Worm (Caenorhabditis elegans) whole organism, L3 larva: ENCODE results near the gene str-39.

Experiments used
- ZK546.5 ChIP-seq: sonication (generic microtip); optimal IDR thresholded peaks from 2 replicates; lab custom pipeline; 2017; ENCODE audit warnings: missing biosample characterization, missing genetic modification characterization
- aly-2 ChIP-seq: fragments of 150-350 bp; optimal IDR thresholded peaks from 2 replicates; lab custom pipeline; 2014; ENCODE audit warnings: missing biosample characterization, missing genetic modification characterization
- ceh-16 ChIP-seq: sonication (generic microtip); optimal IDR thresholded peaks from 2 replicates; lab custom pipeline; 2017; ENCODE audit warnings: missing biosample characterization, missing genetic modification characterization
- ceh-28 ChIP-seq: fragments of 150-350 bp; optimal IDR thresholded peaks from 2 replicates; lab custom pipeline; 2014; ENCODE audit warnings: missing biosample characterization, missing genetic modification reagents, missing genetic modification characterization
- ceh-82 ChIP-seq: fragments of 150-350 bp; optimal IDR thresholded peaks from 2 replicates; lab custom pipeline; 2014; ENCODE audit warnings: missing biosample characterization, missing genetic modification characterization
- ceh-9 ChIP-seq: sonication (generic microtip); optimal IDR thresholded peaks from 2 replicates; lab custom pipeline; 2018; ENCODE audit warnings: missing biosample characterization, missing genetic modification characterization
- daf-12 ChIP-seq: fragments of 150-350 bp; optimal IDR thresholded peaks from 2 replicates; lab custom pipeline; 2014; ENCODE audit warnings: missing biosample characterization, missing genetic modification reagents, missing genetic modification characterization
- egl-5 ChIP-seq: fragments of 150-350 bp; optimal IDR thresholded peaks from 2 replicates; lab custom pipeline; 2017; ENCODE audit warnings: missing biosample characterization, missing genetic modification reagents, missing genetic modification characterization, inconsistent platforms
- elt-1 ChIP-seq: fragments of 150-350 bp; optimal IDR thresholded peaks from 2 replicates; lab custom pipeline; 2014; ENCODE audit warnings: missing biosample characterization, missing genetic modification characterization
- elt-2 ChIP-seq: sonication (generic microtip); optimal IDR thresholded peaks from 2 replicates; lab custom pipeline; 2016; ENCODE audit warnings: missing genetic modification reagents, mild to moderate bottlenecking, missing genetic modification characterization, missing compliant biosample characterization
- elt-3 ChIP-seq, 3 experiments: fragments of 150-350 bp in 1 of 3; sonication (generic microtip) in 2 of 3; optimal IDR thresholded peaks; 2 replicates in 2 of 3; 4 replicates in 1 of 3; lab custom pipeline; 2014 to 2017; ENCODE audit warnings: missing biosample characterization in 3 of 3, missing genetic modification characterization in 3 of 3
- eor-1 ChIP-seq, 2 experiments: fragments of 150-350 bp; optimal IDR thresholded peaks; 2 replicates each; lab custom pipeline; 2014 to 2018; ENCODE audit warnings: missing biosample characterization in 2 of 2, missing genetic modification characterization in 2 of 2
- fos-1 ChIP-seq: fragments of 150-350 bp; optimal IDR thresholded peaks from 2 replicates; lab custom pipeline; 2014; ENCODE audit warnings: missing biosample characterization, missing genetic modification characterization
- jun-1 ChIP-seq: fragments of 150-350 bp; optimal IDR thresholded peaks from 2 replicates; lab custom pipeline; 2014; ENCODE audit warnings: missing biosample characterization, missing genetic modification reagents, missing genetic modification characterization
- lin-15B ChIP-seq: fragments of 150-350 bp; optimal IDR thresholded peaks from 2 replicates; lab custom pipeline; 2014; ENCODE audit warnings: missing biosample characterization, missing genetic modification characterization
- lin-39 ChIP-seq: fragments of 150-350 bp; optimal IDR thresholded peaks from 2 replicates; lab custom pipeline; 2018; ENCODE audit warnings: missing biosample characterization, missing genetic modification reagents, missing genetic modification characterization
- lsy-12 ChIP-seq: sonication (generic microtip); optimal IDR thresholded peaks from 2 replicates; lab custom pipeline; 2016; ENCODE audit warnings: mild to moderate bottlenecking, missing genetic modification characterization, missing compliant biosample characterization
- nfya-1 ChIP-seq: sonication (generic microtip); optimal IDR thresholded peaks from 2 replicates; lab custom pipeline; 2017; ENCODE audit warnings: missing genetic modification characterization, mild to moderate bottlenecking, missing compliant biosample characterization, antibody characterized with exemption, moderate library complexity; ENCODE audit not compliant: insufficient read depth
- nhr-11 ChIP-seq: fragments of 150-350 bp; optimal IDR thresholded peaks from 2 replicates; lab custom pipeline; 2014; ENCODE audit warnings: missing biosample characterization, missing genetic modification characterization
- nhr-12 ChIP-seq: fragments of 150-350 bp; optimal IDR thresholded peaks from 2 replicates; lab custom pipeline; 2014; ENCODE audit warnings: missing biosample characterization, missing genetic modification characterization
- nhr-23 ChIP-seq: fragments of 150-350 bp; optimal IDR thresholded peaks from 2 replicates; lab custom pipeline; 2014; ENCODE audit warnings: missing biosample characterization, missing genetic modification reagents, missing genetic modification characterization
- nhr-237 ChIP-seq: fragments of 150-350 bp; optimal IDR thresholded peaks from 2 replicates; lab custom pipeline; 2014; ENCODE audit warnings: missing biosample characterization, missing genetic modification characterization
- nhr-25 ChIP-seq: sonication (generic microtip); optimal IDR thresholded peaks from 2 replicates; lab custom pipeline; 2017; ENCODE audit warnings: missing biosample characterization, missing genetic modification characterization
- nhr-28 ChIP-seq: fragments of 150-350 bp; optimal IDR thresholded peaks from 2 replicates; lab custom pipeline; 2014; ENCODE audit warnings: missing biosample characterization, missing genetic modification characterization
- nhr-43 ChIP-seq: sonication (generic microtip); optimal IDR thresholded peaks from 2 replicates; lab custom pipeline; 2016; ENCODE audit warnings: mild to moderate bottlenecking, missing genetic modification characterization, missing compliant biosample characterization; ENCODE audit not compliant: poor library complexity, severe bottlenecking
- nhr-67 ChIP-seq: fragments of 150-350 bp; optimal IDR thresholded peaks from 2 replicates; lab custom pipeline; 2014; ENCODE audit warnings: missing biosample characterization, missing genetic modification characterization
- nhr-77 ChIP-seq: fragments of 150-350 bp; optimal IDR thresholded peaks from 2 replicates; lab custom pipeline; 2014; ENCODE audit warnings: missing biosample characterization, missing genetic modification characterization
- pqm-1 ChIP-seq: fragments of 150-350 bp; optimal IDR thresholded peaks from 2 replicates; lab custom pipeline; 2017; ENCODE audit warnings: missing biosample characterization, missing genetic modification characterization, inconsistent platforms
- skn-1 ChIP-seq: fragments of 150-350 bp; optimal IDR thresholded peaks from 2 replicates; lab custom pipeline; 2014; ENCODE audit warnings: missing biosample characterization, missing genetic modification characterization
- unc-39 ChIP-seq: sonication (generic microtip); optimal IDR thresholded peaks from 4 replicates; lab custom pipeline; 2017; ENCODE audit warnings: missing biosample characterization, missing genetic modification characterization
- unc-62 ChIP-seq: fragments of 150-350 bp; sonication (generic microtip); optimal IDR thresholded peaks from 4 replicates; lab custom pipeline; 2014; ENCODE audit warnings: missing biosample characterization, missing genetic modification reagents, missing genetic modification characterization
- zag-1 ChIP-seq: fragments of 150-350 bp; optimal IDR thresholded peaks from 2 replicates; lab custom pipeline; 2014; ENCODE audit warnings: missing biosample characterization, missing genetic modification characterization
- ztf-11 ChIP-seq: fragments of 150-350 bp; optimal IDR thresholded peaks from 2 replicates; lab custom pipeline; 2014; ENCODE audit warnings: missing biosample characterization, missing genetic modification characterization
- ztf-4 ChIP-seq: fragments of 150-350 bp; optimal IDR thresholded peaks from 2 replicates; lab custom pipeline; 2014; ENCODE audit warnings: missing biosample characterization, missing genetic modification characterization

str-39 gene

DNA sequence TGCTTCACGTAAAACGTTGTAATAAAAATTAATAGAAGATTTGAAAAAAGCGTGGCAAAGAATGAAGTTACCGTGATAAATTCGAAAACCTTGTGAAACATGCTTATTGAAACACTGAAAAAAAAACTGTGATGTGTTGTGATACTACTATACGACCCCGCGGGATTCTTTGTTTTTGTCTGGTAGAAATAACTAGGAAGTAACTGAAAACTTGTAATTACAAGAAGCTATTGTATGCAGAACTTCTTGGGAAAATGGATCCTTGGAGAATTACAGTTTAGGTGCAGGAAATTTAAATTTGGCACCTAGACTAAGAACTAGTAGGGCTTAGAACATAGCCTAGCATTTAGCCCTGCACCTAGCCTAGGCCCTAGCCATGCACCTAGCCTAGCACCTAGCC is at the start of gene str-39:
str-39 (minus strand) TSS at position 101 of the 400 bp plus-strand sequence.
- TF ChIP-seq ceh-16 (tag; lab: Kevin White, UChicago), result no peak
- TF ChIP-seq, all 47 proteins: peak for 0

- no peak for TF ChIP-seq nhr-237
- no peak for TF ChIP-seq fos-1
- TF ChIP-seq nhr-67, result no peak
- TF ChIP-seq lin-15B (tag; lab: Kevin White, UChicago), result no peak
- no peak for TF ChIP-seq unc-39
- no peak for TF ChIP-seq nhr-11
- TF ChIP-seq nhr-43 (tag; lab: Kevin White, UChicago), result no peak
- no peak for TF ChIP-seq egl-5 (tag; lab: Kevin White, UChicago)
- TF ChIP-seq zag-1 (tag; lab: Kevin White, UChicago), result no peak
- no peak for TF ChIP-seq skn-1 (tag; lab: Kevin White, UChicago)
- TF ChIP-seq jun-1 (tag; lab: Kevin White, UChicago), result no peak
- no peak for TF ChIP-seq ceh-16 (tag; lab: Kevin White, UChicago)
Measured at ce11 chrV:2927553-2927952, 47.9 kb upstream of the str-39 start, which contains the start of gene C31B8.12. Gene C31B8.12, minus strand, starts transcription at chrV:2927653.

ce11 chrV:2922594-2922993 is 42.9 kb upstream of the str-39 start, which contains the start of gene srh-38:
Gene srh-38, minus strand, starts transcription at chrV:2922694.
- TF ChIP-seq elt-2 (tag; lab: Kevin White, UChicago), result no peak
- no peak for TF ChIP-seq ztf-11 (tag; lab: Kevin White, UChicago)
- TF ChIP-seq zag-1 (tag; lab: Kevin White, UChicago), result no peak
- TF ChIP-seq lin-15B (tag; lab: Kevin White, UChicago), result no peak
- no peak for TF ChIP-seq daf-12 (tag; lab: Kevin White, UChicago)
- TF ChIP-seq fos-1, result no peak
- no peak for TF ChIP-seq elt-3 (tag; optimal IDR thresholded peaks at IDR 0.05; lab: Kevin White, UChicago)
- no peak for TF ChIP-seq nhr-43 (tag; lab: Kevin White, UChicago)
- no peak for TF ChIP-seq unc-39
- no peak for TF ChIP-seq ceh-16 (tag; lab: Kevin White, UChicago)
- TF ChIP-seq nhr-23 (tag; lab: Kevin White, UChicago), result no peak
- no peak for TF ChIP-seq nhr-25 (tag; lab: Kevin White, UChicago)
- no peak for TF ChIP-seq unc-62 (GFP tag; lab: Kevin White, UChicago)
- no peak for TF ChIP-seq aly-2 (tag; lab: Kevin White, UChicago)
- no peak for TF ChIP-seq nhr-28 (tag; lab: Kevin White, UChicago)
- no peak for TF ChIP-seq pqm-1 (tag; lab: Kevin White, UChicago)
- TF ChIP-seq eor-1 (tag; optimal IDR thresholded peaks at IDR 0.05; lab: Kevin White, UChicago), result no peak
- TF ChIP-seq nhr-12, result no peak
- TF ChIP-seq, all 47 proteins: peak for 0

DNA sequence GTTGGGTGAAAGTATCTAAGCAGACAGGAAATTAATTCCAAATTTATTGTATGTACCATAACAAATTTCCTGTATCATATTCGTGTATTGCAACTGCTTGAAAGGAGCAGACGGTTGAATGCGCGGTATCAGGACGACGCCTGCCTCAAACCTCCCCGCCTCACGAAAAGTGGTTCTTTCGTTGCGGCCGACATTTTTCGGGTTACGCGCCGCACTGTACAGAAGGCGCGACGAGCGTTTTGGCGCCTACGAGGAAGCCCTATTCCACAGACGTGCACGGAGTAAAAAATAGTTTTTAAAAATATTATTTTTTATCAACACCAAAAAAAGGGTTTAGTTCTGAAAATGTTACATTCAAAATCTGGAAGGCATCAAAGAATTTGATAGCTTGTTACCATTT is 40.4 kb upstream of the str-39 start:
- TF ChIP-seq ceh-28 (tag; lab: Kevin White, UChicago) (no peak), fos-1 (no peak), eor-1 (tag; optimal IDR thresholded peaks at IDR 0.05; lab: Kevin White, UChicago) (no peak), nfya-1 (tag; lab: Kevin White, UChicago) (no peak), nhr-43 (tag; lab: Kevin White, UChicago) (no peak), ZK546.5 (tag; lab: Kevin White, UChicago) (no peak), elt-2 (tag; lab: Kevin White, UChicago) (no peak), ceh-9 (no peak), elt-1 (tag; lab: Kevin White, UChicago) (no peak), unc-39 (no peak), nhr-23 (tag; lab: Kevin White, UChicago) (no peak), ztf-11 (tag; lab: Kevin White, UChicago) (no peak), nhr-25 (tag; lab: Kevin White, UChicago) (no peak), aly-2 (tag; lab: Kevin White, UChicago) (no peak), pqm-1 (tag; lab: Kevin White, UChicago) (no peak)

DNA sequence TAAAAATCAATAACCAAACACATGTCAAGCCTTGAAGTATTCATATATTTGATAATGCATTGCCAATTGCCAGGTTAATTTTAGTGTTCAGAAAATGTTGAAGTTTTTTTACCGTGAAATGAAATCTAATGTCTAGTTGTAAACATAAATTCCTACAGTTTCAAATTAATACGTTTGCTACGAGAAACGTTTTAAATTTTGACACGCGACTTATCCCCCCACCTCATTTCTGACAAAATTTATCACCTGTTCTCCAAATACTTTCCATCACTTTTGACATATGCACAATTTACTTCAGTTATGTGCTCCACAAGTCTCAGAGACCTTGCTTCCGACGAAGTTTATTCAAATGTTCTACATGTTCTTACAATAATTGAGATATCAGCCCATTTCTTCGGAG is 34.2 kb upstream of the str-39 start, which contains the start of gene srh-146:
srh-146 (plus strand) TSS at position 301 of the 400 bp plus-strand sequence.
- TF ChIP-seq pqm-1 (tag; lab: Kevin White, UChicago), result no peak
- TF ChIP-seq nhr-43 (tag; lab: Kevin White, UChicago), result no peak
- no peak for TF ChIP-seq ceh-9
- TF ChIP-seq ZK546.5 (tag; lab: Kevin White, UChicago), result no peak
- TF ChIP-seq unc-62 (GFP tag; lab: Kevin White, UChicago), result no peak
- TF ChIP-seq nhr-11, result no peak
- TF ChIP-seq ceh-82 (tag; lab: Kevin White, UChicago), result no peak
- TF ChIP-seq egl-5 (tag; lab: Kevin White, UChicago), result no peak
- TF ChIP-seq ztf-4 (tag; lab: Kevin White, UChicago), result no peak
- TF ChIP-seq lin-39 (tag; lab: Kevin White, UChicago), result no peak
- no peak for TF ChIP-seq lsy-12 (tag; lab: Kevin White, UChicago)
- no peak for TF ChIP-seq nhr-77
- TF ChIP-seq elt-1 (tag; lab: Kevin White, UChicago), result no peak
- TF ChIP-seq ztf-11 (tag; lab: Kevin White, UChicago), result no peak
